Worm (Caenorhabditis elegans): Measurements from ENCODE around the gene K08D9.2.

K08D9.2 gene

DNA sequence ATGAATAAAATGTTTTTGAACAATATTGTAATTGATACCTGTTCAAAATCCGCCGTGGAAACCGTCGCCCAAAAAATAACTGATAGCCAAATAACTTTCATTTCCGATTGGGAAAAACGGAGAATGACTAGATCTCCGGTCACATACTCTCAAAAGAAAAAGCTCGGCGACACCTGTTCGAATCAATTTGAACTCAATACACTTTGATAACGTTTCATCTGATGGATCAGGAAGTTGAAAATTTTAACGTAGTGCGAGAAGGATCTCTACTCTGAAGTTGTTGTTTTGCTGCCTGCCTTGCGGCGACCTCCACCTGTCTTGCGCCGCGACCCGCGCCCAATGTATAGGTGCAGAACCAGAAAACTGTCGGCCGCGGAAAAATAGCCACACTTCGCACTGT lies 45.7 kb downstream of the K08D9.2 start, which contains the start of gene T28A11.20:
T28A11.20 (minus strand) TSS at position 101 of the 400 bp plus-strand sequence.
- TF ChIP-seq nhr-43 (tag; optimal IDR thresholded peaks at IDR 0.05; ENCODE audit: poor library complexity, severe bottlenecking) (no peak), egl-5 (tag; optimal IDR thresholded peaks at IDR 0.05) (no peak), elt-2 (tag; optimal IDR thresholded peaks at IDR 0.05) (no peak), zag-1 (tag; optimal IDR thresholded peaks at IDR 0.05) (no peak), ztf-4 (tag; optimal IDR thresholded peaks at IDR 0.05) (no peak), unc-39 (tag; optimal IDR thresholded peaks at IDR 0.05) (no peak), hmg-11 (tag; optimal IDR thresholded peaks at IDR 0.05) (no peak), pha-4 (tag; optimal IDR thresholded peaks at IDR 0.05) (no peak), nfya-1 (tag; optimal IDR thresholded peaks at IDR 0.05; ENCODE audit: insufficient read depth) (no peak), ama-1 (optimal IDR thresholded peaks at IDR 0.05) (no peak), nhr-11 (tag; optimal IDR thresholded peaks at IDR 0.05) (no peak), ceh-28 (tag; optimal IDR thresholded peaks at IDR 0.05) (no peak), R02D3.7 (tag; optimal IDR thresholded peaks at IDR 0.05) (no peak), fkh-10 (GFP tag; optimal IDR thresholded peaks at IDR 0.05) (no peak), nhr-28 (tag; optimal IDR thresholded peaks at IDR 0.05) (no peak), eor-1 (tag; optimal IDR thresholded peaks at IDR 0.05) (no peak), pqm-1 (tag; optimal IDR thresholded peaks at IDR 0.05) (no peak), skn-1 (tag; optimal IDR thresholded peaks at IDR 0.05) (no peak), lin-15B (tag; optimal IDR thresholded peaks at IDR 0.05) (no peak), nhr-237 (tag; optimal IDR thresholded peaks at IDR 0.05) (no peak)

DNA sequence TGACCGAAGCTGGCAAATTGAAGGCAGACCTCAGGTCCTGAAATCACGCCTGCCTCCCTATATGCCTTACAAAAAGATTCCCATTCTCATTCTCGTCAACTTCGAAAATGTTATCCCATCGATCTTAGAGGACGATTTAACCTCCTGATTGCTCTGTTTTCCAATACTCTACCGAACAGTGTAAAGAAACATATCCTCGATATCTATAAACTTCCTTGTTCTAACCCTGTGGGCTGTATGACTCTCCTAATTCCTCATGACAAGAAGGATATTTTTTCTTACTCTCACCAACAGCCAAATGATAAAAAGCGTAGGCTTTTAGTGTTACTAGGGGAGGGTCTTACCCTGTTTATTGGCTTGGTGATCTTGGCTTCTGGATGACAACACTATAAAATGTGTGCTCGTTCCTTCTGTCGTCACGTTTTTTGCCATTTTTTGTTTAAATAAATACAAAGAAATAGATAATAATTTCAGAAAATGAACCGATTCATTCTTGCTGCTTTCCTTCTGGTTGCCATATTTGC lies 46.2 kb downstream of the K08D9.2 start, which contains the start of gene T28A11.4:
T28A11.4 (plus strand) TSS at position 474 of the 524 bp plus-strand sequence.
- no peak for TF ChIP-seq R02D3.7 (tag; optimal IDR thresholded peaks at IDR 0.05)
- no peak for TF ChIP-seq ceh-16 (tag; optimal IDR thresholded peaks at IDR 0.05)
- TF ChIP-seq fkh-10 (GFP tag; optimal IDR thresholded peaks at IDR 0.05), result no peak
- no peak for TF ChIP-seq hmg-11 (tag; optimal IDR thresholded peaks at IDR 0.05)
- no peak for TF ChIP-seq mml-1 (tag; optimal IDR thresholded peaks at IDR 0.05)
- TF ChIP-seq ztf-4 (tag; optimal IDR thresholded peaks at IDR 0.05), result no peak
- no peak for TF ChIP-seq egl-5 (tag; optimal IDR thresholded peaks at IDR 0.05)
- TF ChIP-seq zag-1 (tag; optimal IDR thresholded peaks at IDR 0.05), result no peak
- TF ChIP-seq nhr-11 (tag; optimal IDR thresholded peaks at IDR 0.05), result no peak
- no peak for TF ChIP-seq nhr-25 (tag; optimal IDR thresholded peaks at IDR 0.05)
- no peak for TF ChIP-seq nhr-23 (tag; optimal IDR thresholded peaks at IDR 0.05)
- TF ChIP-seq pha-4 (tag; optimal IDR thresholded peaks at IDR 0.05), result no peak
- no peak for TF ChIP-seq nhr-237 (tag; optimal IDR thresholded peaks at IDR 0.05)
- TF ChIP-seq nhr-76 (tag; optimal IDR thresholded peaks at IDR 0.05), result no peak
- TF ChIP-seq jun-1 (tag; optimal IDR thresholded peaks at IDR 0.05), result no peak
- no peak for TF ChIP-seq tbx-2 (tag; optimal IDR thresholded peaks at IDR 0.05)
- no peak for TF ChIP-seq aly-2 (tag; optimal IDR thresholded peaks at IDR 0.05)
- no peak for TF ChIP-seq fkh-2 (tag; optimal IDR thresholded peaks at IDR 0.05)
- no peak for TF ChIP-seq nhr-28 (tag; optimal IDR thresholded peaks at IDR 0.05)
- TF ChIP-seq fos-1 (tag; optimal IDR thresholded peaks at IDR 0.05), result no peak

DNA sequence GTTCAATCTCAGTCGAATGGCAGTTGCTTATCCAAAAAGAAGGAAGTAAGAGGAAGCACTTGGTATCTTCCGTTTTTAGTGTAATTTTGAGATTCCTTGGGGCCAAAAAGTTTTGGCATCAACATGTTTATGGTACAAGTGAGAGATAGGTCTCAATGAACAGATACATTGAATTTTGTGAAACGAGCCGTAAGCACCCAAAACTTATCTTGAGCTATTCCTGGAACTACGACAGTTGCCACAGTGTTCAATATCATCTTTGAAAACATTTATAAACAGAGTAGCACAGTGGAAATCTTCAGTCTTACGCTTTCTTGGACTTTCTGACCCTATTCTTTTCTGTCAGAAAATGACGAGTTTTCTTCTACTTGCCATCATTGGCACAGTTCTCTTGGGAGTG lies 47.6 kb downstream of the K08D9.2 start, which contains the start of gene T28A11.3:
T28A11.3 (plus strand) TSS at position 301 of the 400 bp plus-strand sequence.
- TF ChIP-seq ceh-16 (tag; optimal IDR thresholded peaks at IDR 0.05), result no peak
- TF ChIP-seq fkh-10 (GFP tag; optimal IDR thresholded peaks at IDR 0.05), result no peak
- TF ChIP-seq ceh-9 (tag; optimal IDR thresholded peaks at IDR 0.05), result no peak
- TF ChIP-seq lin-39 (tag; optimal IDR thresholded peaks at IDR 0.05), result no peak
- no peak for TF ChIP-seq mdl-1 (tag; optimal IDR thresholded peaks at IDR 0.05)
- TF ChIP-seq nhr-12 (tag; optimal IDR thresholded peaks at IDR 0.05), result no peak
- no peak for TF ChIP-seq snpc-4 (tag; optimal IDR thresholded peaks at IDR 0.05)
- TF ChIP-seq elt-3 (tag; optimal IDR thresholded peaks at IDR 0.05), result no peak
- no peak for TF ChIP-seq fos-1 (tag; optimal IDR thresholded peaks at IDR 0.05)
- no peak for TF ChIP-seq nhr-11 (tag; optimal IDR thresholded peaks at IDR 0.05)
- no peak for TF ChIP-seq fkh-2 (tag; optimal IDR thresholded peaks at IDR 0.05)
- TF ChIP-seq jun-1 (tag; optimal IDR thresholded peaks at IDR 0.05), result no peak
- TF ChIP-seq R02D3.7 (tag; optimal IDR thresholded peaks at IDR 0.05), result no peak
- no peak for TF ChIP-seq zag-1 (tag; optimal IDR thresholded peaks at IDR 0.05)
- no peak for TF ChIP-seq nfya-1 (tag; optimal IDR thresholded peaks at IDR 0.05; ENCODE audit: insufficient read depth)
- no peak for TF ChIP-seq ceh-82 (tag; optimal IDR thresholded peaks at IDR 0.05)
- no peak for TF ChIP-seq eor-1 (tag; optimal IDR thresholded peaks at IDR 0.05)
- no peak for TF ChIP-seq ama-1 (optimal IDR thresholded peaks at IDR 0.05)
- TF ChIP-seq ZK546.5 (tag; optimal IDR thresholded peaks at IDR 0.05), result no peak
- TF ChIP-seq nhr-28 (tag; optimal IDR thresholded peaks at IDR 0.05), result no peak
